Worm (Caenorhabditis elegans) whole organism, L1 larva: Measurements from ENCODE around the gene odd-1.

ENCODE experiments used
- ceh-63 ChIP-seq: fragments of 200-800 bp; sonication (Bioruptor generic); optimal IDR thresholded peaks from 2 replicates; lab custom pipeline; 2018; ENCODE audit warnings: mild to moderate bottlenecking, missing genetic modification characterization, missing compliant biosample characterization
- ceh-88 ChIP-seq: fragments of 200-800 bp; sonication (Bioruptor generic); IDR thresholded peaks from 2 replicates; pipeline ENCODE4 v1.3.6; 2022; ENCODE audit warnings: missing genetic modification characterization, missing compliant biosample characterization
- efl-3 ChIP-seq: fragments of 200-800 bp; sonication (Bioruptor generic); optimal IDR thresholded peaks from 2 replicates; lab custom pipeline; 2018; ENCODE audit warnings: mild to moderate bottlenecking, missing genetic modification characterization, missing compliant biosample characterization
- elt-3 ChIP-seq, 6 experiments: fragments of 150-350 bp in 1 of 6; sonication (generic microtip); optimal IDR thresholded peaks; 2 replicates each; lab custom pipeline; 2017 to 2018; ENCODE audit warnings: missing biosample characterization in 6 of 6, missing genetic modification characterization in 6 of 6, inconsistent platforms in 1 of 6
- fos-1 ChIP-seq: fragments of 150-350 bp; optimal IDR thresholded peaks from 2 replicates; lab custom pipeline; 2014; ENCODE audit warnings: missing biosample characterization, missing genetic modification characterization
- mdl-1 ChIP-seq, 2 experiments: fragments of 150-350 bp; optimal IDR thresholded peaks; 2 replicates each; lab custom pipeline; 2014 to 2017; ENCODE audit warnings: missing biosample characterization in 2 of 2, missing genetic modification characterization in 2 of 2, inconsistent platforms in 1 of 2
- nhr-11 ChIP-seq: fragments of 150-350 bp; optimal IDR thresholded peaks from 2 replicates; lab custom pipeline; 2014; ENCODE audit warnings: missing biosample characterization, missing genetic modification characterization
- nhr-12 ChIP-seq: sonication (generic microtip); optimal IDR thresholded peaks from 2 replicates; lab custom pipeline; 2017; ENCODE audit warnings: missing biosample characterization, missing genetic modification characterization
- snpc-4 ChIP-seq: fragments of 150-350 bp; optimal IDR thresholded peaks from 2 replicates; lab custom pipeline; 2014; ENCODE audit warnings: missing biosample characterization, missing genetic modification characterization
- tlp-1 ChIP-seq: fragments of 150-350 bp; optimal IDR thresholded peaks from 2 replicates; lab custom pipeline; 2014; ENCODE audit warnings: missing biosample characterization, missing genetic modification characterization
- unc-30 ChIP-seq: sonication (generic microtip); optimal IDR thresholded peaks from 2 replicates; lab custom pipeline; 2017; ENCODE audit warnings: missing biosample characterization, missing genetic modification characterization
- unc-62 ChIP-seq: fragments of 150-350 bp; optimal IDR thresholded peaks from 2 replicates; lab custom pipeline; 2014; ENCODE audit warnings: missing biosample characterization, missing genetic modification reagents, missing genetic modification characterization
- zip-4 ChIP-seq: fragments of 200-800 bp; sonication (Bioruptor generic); optimal IDR thresholded peaks from 2 replicates; lab custom pipeline; 2018; ENCODE audit warnings: mild to moderate bottlenecking, missing genetic modification characterization, moderate library complexity, missing compliant biosample characterization

DNA sequence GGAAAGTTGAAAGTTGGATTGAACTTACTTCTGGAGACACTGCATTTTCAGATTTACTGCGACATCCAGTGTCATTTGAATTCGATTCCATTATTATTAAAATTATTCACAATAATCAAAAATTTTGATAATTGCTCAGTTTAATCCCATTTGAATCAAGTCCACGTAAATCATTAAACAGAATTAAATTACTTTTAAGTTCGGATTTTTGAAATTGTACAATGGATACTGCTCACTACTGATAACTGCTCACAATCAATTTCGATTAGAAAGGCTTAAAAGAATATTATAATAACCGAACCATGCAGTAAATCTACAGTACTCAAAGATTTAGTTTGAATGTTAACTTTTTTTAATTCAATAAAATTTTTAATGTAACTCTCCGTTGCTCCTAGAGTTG, 43.9 kb upstream of the odd-1 start, which contains the start of gene R01H2.4:
- TF ChIP-seq unc-30 (no peak), nhr-12 (tag; lab: Kevin White, UChicago) (no peak), zip-4 (GFP tag; lab: Kevin White, UChicago) (no peak), efl-3 (GFP tag; lab: Kevin White, UChicago) (no peak), nhr-11 (tag; lab: Kevin White, UChicago) (no peak), snpc-4 (tag; lab: Kevin White, UChicago) (no peak), unc-62 (no peak), tlp-1 (no peak), ceh-88 (GFP tag; lab: Robert Waterston, UW) (no peak), fos-1 (tag; lab: Kevin White, UChicago) (no peak), elt-3 (tag; optimal IDR thresholded peaks at IDR 0.05; lab: Kevin White, UChicago) (no peak), mdl-1 (tag; optimal IDR thresholded peaks at IDR 0.05; lab: Kevin White, UChicago) (no peak), ceh-63 (GFP tag; lab: Kevin White, UChicago) (no peak)
